Fruit fly (Drosophila melanogaster) whole organism, embryonic: Measurements from ENCODE around the gene Ugt37B1.
A peak's percentile ranks its signal among the peaks of the same experiment; 100 is the strongest.

ENCODE experiments used
- Antp ChIP-seq: fragments of 200-800 bp; sonication (Bioruptor generic); optimal IDR thresholded peaks from 3 replicates; lab custom pipeline; 2016; ENCODE audit warnings: missing biosample characterization, missing genetic modification characterization
- CG10543 ChIP-seq: fragments of 200-800 bp; sonication (Bioruptor generic); optimal IDR thresholded peaks from 3 replicates; lab custom pipeline; 2017; ENCODE audit warnings: missing biosample characterization, mild to moderate bottlenecking, missing genetic modification characterization, moderate library complexity
- CG12104 ChIP-seq: fragments of 200-800 bp; sonication (Bioruptor generic); optimal IDR thresholded peaks from 3 replicates; lab custom pipeline; 2016; ENCODE audit warnings: missing biosample characterization, missing genetic modification characterization
- CG15269 ChIP-seq: fragments of 200-800 bp; sonication (Bioruptor generic); optimal IDR thresholded peaks from 2 replicates; lab custom pipeline; 2018; ENCODE audit warnings: missing biosample characterization, mild to moderate bottlenecking, missing genetic modification characterization, moderate library complexity
- CG15514 ChIP-seq: fragments of 200-800 bp; sonication (Bioruptor generic); optimal IDR thresholded peaks from 3 replicates; lab custom pipeline; 2017; ENCODE audit warnings: missing biosample characterization, missing genetic modification characterization, mild to moderate bottlenecking, moderate library complexity, missing genetic modification reagents
- CG16815 ChIP-seq: fragments of 200-800 bp; sonication (Bioruptor generic); optimal IDR thresholded peaks from 3 replicates; lab custom pipeline; 2017; ENCODE audit warnings: missing biosample characterization, mild to moderate bottlenecking, missing genetic modification characterization
- CG18262 ChIP-seq: fragments of 200-800 bp; optimal IDR thresholded peaks from 3 replicates; lab custom pipeline; 2019; ENCODE audit warnings: missing biosample characterization, mild to moderate bottlenecking, missing genetic modification characterization, moderate library complexity
- CG4854 ChIP-seq: fragments of 200-800 bp; sonication (Bioruptor generic); optimal IDR thresholded peaks from 2 replicates; lab custom pipeline; 2016; ENCODE audit warnings: missing biosample characterization, missing genetic modification characterization, inconsistent platforms
- CG6175 ChIP-seq: fragments of 200-800 bp; sonication (Bioruptor generic); IDR thresholded peaks from 3 replicates; pipeline ENCODE4 v1.3.6; 2022; ENCODE audit warnings: missing biosample characterization, missing genetic modification characterization
- CG6689 ChIP-seq: fragments of 200-800 bp; sonication (Bioruptor generic); IDR thresholded peaks from 2 replicates; pipeline ENCODE4 v1.3.6; 2022; ENCODE audit warnings: missing biosample characterization, missing genetic modification characterization
- CG8944 ChIP-seq: fragments of 200-800 bp; sonication (Bioruptor generic); optimal IDR thresholded peaks from 3 replicates; lab custom pipeline; 2016; ENCODE audit warnings: missing biosample characterization, missing genetic modification characterization
- D ChIP-seq, 2 experiments: fragments of 200-800 bp in 1 of 2; fragments of >200 bp in 1 of 2; sonication (Bioruptor generic) in 1 of 2; optimal IDR thresholded peaks; 2 replicates in 1 of 2; 3 replicates in 1 of 2; lab custom pipeline; 2017; ENCODE audit warnings: mild to moderate bottlenecking in 1 of 2, missing biosample characterization in 1 of 2, missing genetic modification characterization in 1 of 2, missing genetic modification reagents in 1 of 2
- GATAe ChIP-seq: fragments of 200-800 bp; sonication (Bioruptor generic); conservative IDR thresholded peaks from 2 replicates; pipeline ENCODE4 v1.3.6; 2022; ENCODE audit warnings: missing biosample characterization, missing genetic modification characterization
- HLH3B ChIP-seq: fragments of 200-800 bp; sonication (Bioruptor generic); IDR thresholded peaks from 2 replicates; pipeline ENCODE4 v1.3.6; 2022; ENCODE audit warnings: missing biosample characterization, missing genetic modification characterization
- Kr ChIP-seq: fragments of 200-800 bp; sonication (Bioruptor generic); optimal IDR thresholded peaks from 2 replicates; lab custom pipeline; 2017; ENCODE audit warnings: missing biosample characterization, mild to moderate bottlenecking, missing genetic modification characterization
- Lim3 ChIP-seq: fragments of 200-800 bp; sonication (Bioruptor generic); IDR thresholded peaks from 2 replicates; pipeline ENCODE4 v1.3.6; 2022; ENCODE audit warnings: missing biosample characterization, missing genetic modification characterization
- Med ChIP-seq: fragments of 200-800 bp; sonication (Bioruptor generic); peaks from one replicate; lab custom pipeline; 2016; ENCODE audit warnings: missing biosample characterization, missing genetic modification characterization, mild to moderate bottlenecking, inconsistent platforms, moderate library complexity
- Meics ChIP-seq: fragments of 200-800 bp; sonication (Bioruptor generic); optimal IDR thresholded peaks from 2 replicates; lab custom pipeline; 2017; ENCODE audit warnings: missing biosample characterization, mild to moderate bottlenecking, missing genetic modification characterization
- PHDP ChIP-seq: fragments of 200-800 bp; sonication (Bioruptor generic); optimal IDR thresholded peaks from 3 replicates; lab custom pipeline; 2018; ENCODE audit warnings: missing biosample characterization, mild to moderate bottlenecking, missing genetic modification characterization, moderate library complexity
- Side ChIP-seq: fragments of 200-800 bp; sonication (Bioruptor generic); optimal IDR thresholded peaks from 2 replicates; lab custom pipeline; 2016; ENCODE audit warnings: missing biosample characterization, missing genetic modification characterization
- Xrp1 ChIP-seq: fragments of 200-800 bp; sonication (Bioruptor generic); IDR thresholded peaks from 2 replicates; pipeline ENCODE4 v1.3.6; 2022; ENCODE audit warnings: missing biosample characterization, missing genetic modification characterization
- az2 ChIP-seq: fragments of 200-800 bp; sonication (Bioruptor generic); optimal IDR thresholded peaks from 3 replicates; lab custom pipeline; 2016; ENCODE audit warnings: missing biosample characterization, missing genetic modification characterization
- bigmax ChIP-seq: fragments of 200-800 bp; sonication (Bioruptor generic); optimal IDR thresholded peaks from 2 replicates; lab custom pipeline; 2018; ENCODE audit warnings: missing biosample characterization, mild to moderate bottlenecking, missing genetic modification characterization
- caup ChIP-seq: fragments of 200-800 bp; sonication (Bioruptor generic); optimal IDR thresholded peaks from 3 replicates; lab custom pipeline; 2017; ENCODE audit warnings: missing biosample characterization, mild to moderate bottlenecking, missing genetic modification characterization, moderate library complexity; ENCODE audit not compliant: severe bottlenecking
- chm ChIP-seq: fragments of 200-800 bp; sonication (Bioruptor generic); IDR thresholded peaks from 2 replicates; pipeline ENCODE4 v1.3.6; 2022; ENCODE audit warnings: missing biosample characterization, missing genetic modification characterization
- ems ChIP-seq: fragments of 200-800 bp; sonication (Bioruptor generic); optimal IDR thresholded peaks from 3 replicates; lab custom pipeline; 2016; ENCODE audit warnings: missing biosample characterization, missing genetic modification characterization
- eyg ChIP-seq: fragments of 200-800 bp; sonication (Bioruptor generic); optimal IDR thresholded peaks from 3 replicates; lab custom pipeline; 2016; ENCODE audit warnings: missing biosample characterization, missing genetic modification characterization
- gsb-n ChIP-seq: fragments of 200-800 bp; sonication (Bioruptor generic); optimal IDR thresholded peaks from 3 replicates; lab custom pipeline; 2018; ENCODE audit warnings: missing biosample characterization, mild to moderate bottlenecking, missing genetic modification characterization
- kni ChIP-seq: fragments of 200-800 bp; sonication (Bioruptor generic); optimal IDR thresholded peaks from 3 replicates; lab custom pipeline; 2017; ENCODE audit warnings: mild to moderate bottlenecking, missing biosample characterization, missing genetic modification reagents, missing genetic modification characterization
- lab ChIP-seq: fragments of 200-800 bp; sonication (Bioruptor generic); optimal IDR thresholded peaks from 3 replicates; lab custom pipeline; 2017; ENCODE audit warnings: missing biosample characterization, missing genetic modification characterization, mild to moderate bottlenecking, moderate library complexity, missing genetic modification reagents
- lov ChIP-seq, 2 experiments: fragments of 200-800 bp in 1 of 2; fragments of >200 bp in 1 of 2; sonication (Bioruptor generic) in 1 of 2; IDR thresholded peaks in 1 of 2; optimal IDR thresholded peaks in 1 of 2; 2 replicates in 1 of 2; 3 replicates in 1 of 2; pipeline versions ENCODE4 v1.3.6 to Lab custom; 2017 to 2022; ENCODE audit warnings: missing biosample characterization in 1 of 2, missing genetic modification characterization in 1 of 2
- nerfin-1 ChIP-seq: fragments of 200-800 bp; sonication (Bioruptor generic); optimal IDR thresholded peaks from 3 replicates; lab custom pipeline; 2019; ENCODE audit warnings: missing biosample characterization, mild to moderate bottlenecking, missing genetic modification characterization, moderate library complexity
- oc ChIP-seq: fragments of 200-800 bp; sonication (Bioruptor generic); optimal IDR thresholded peaks from 2 replicates; lab custom pipeline; 2018; ENCODE audit warnings: missing biosample characterization, mild to moderate bottlenecking, missing genetic modification characterization, moderate library complexity
- pros ChIP-seq: fragments of 200-800 bp; sonication (Bioruptor generic); optimal IDR thresholded peaks from 3 replicates; lab custom pipeline; 2019; ENCODE audit warnings: missing biosample characterization, mild to moderate bottlenecking, missing genetic modification characterization, moderate library complexity
- sc ChIP-seq, 3 experiments: fragments of >200 bp in 2 of 3; fragments of 200-800 bp in 1 of 3; sonication (Bioruptor generic) in 1 of 3; optimal IDR thresholded peaks; 2 replicates in 2 of 3; 3 replicates in 1 of 3; lab custom pipeline; 2017; ENCODE audit warnings: mild to moderate bottlenecking in 1 of 3, missing biosample characterization in 1 of 3, missing genetic modification characterization in 1 of 3, missing genetic modification reagents in 1 of 3
- sens ChIP-seq: fragments of 200-800 bp; sonication (Bioruptor generic); peaks from one replicate; lab custom pipeline; 2016; ENCODE audit warnings: missing biosample characterization, missing genetic modification characterization
- so ChIP-seq: fragments of 200-800 bp; sonication (Bioruptor generic); IDR thresholded peaks from 3 replicates; pipeline ENCODE4 v1.3.6; 2022; ENCODE audit warnings: missing biosample characterization, missing genetic modification characterization
- sqz ChIP-seq: fragments of 200-800 bp; sonication (Bioruptor generic); optimal IDR thresholded peaks from 3 replicates; lab custom pipeline; 2018; ENCODE audit warnings: missing biosample characterization, mild to moderate bottlenecking, missing genetic modification characterization
- tio ChIP-seq: fragments of 200-800 bp; sonication (Bioruptor generic); optimal IDR thresholded peaks from 2 replicates; lab custom pipeline; 2017; ENCODE audit warnings: missing biosample characterization, missing genetic modification characterization, inconsistent platforms
- tll ChIP-seq, 2 experiments: fragments of 200-800 bp in 1 of 2; fragments of >200 bp in 1 of 2; sonication (Bioruptor generic) in 1 of 2; optimal IDR thresholded peaks; 2 replicates each; lab custom pipeline; 2017 to 2019; ENCODE audit warnings: missing biosample characterization in 2 of 2, missing genetic modification characterization in 2 of 2, mild to moderate bottlenecking in 1 of 2, moderate library complexity in 1 of 2
- tup ChIP-seq: fragments of 200-800 bp; sonication (Bioruptor generic); optimal IDR thresholded peaks from 2 replicates; lab custom pipeline; 2016; ENCODE audit warnings: missing biosample characterization, mild to moderate bottlenecking, missing genetic modification characterization, moderate library complexity
- unpg ChIP-seq: fragments of 200-800 bp; sonication (Bioruptor generic); optimal IDR thresholded peaks from 3 replicates; lab custom pipeline; 2018; ENCODE audit warnings: missing biosample characterization, mild to moderate bottlenecking, missing genetic modification characterization, moderate library complexity
- wek ChIP-seq: fragments of 200-800 bp; sonication (Bioruptor generic); optimal IDR thresholded peaks from 3 replicates; lab custom pipeline; 2018; ENCODE audit warnings: missing biosample characterization, mild to moderate bottlenecking, missing genetic modification characterization, moderate library complexity
- zf30C ChIP-seq: fragments of 200-800 bp; sonication (Bioruptor generic); optimal IDR thresholded peaks from 3 replicates; lab custom pipeline; 2018; ENCODE audit warnings: missing biosample characterization, mild to moderate bottlenecking, missing genetic modification characterization
- zfh2 ChIP-seq: fragments of 200-800 bp; sonication (Bioruptor generic); optimal IDR thresholded peaks from 2 replicates; lab custom pipeline; 2016; ENCODE audit warnings: missing biosample characterization, missing genetic modification characterization

Gene Ugt37B1

DNA sequence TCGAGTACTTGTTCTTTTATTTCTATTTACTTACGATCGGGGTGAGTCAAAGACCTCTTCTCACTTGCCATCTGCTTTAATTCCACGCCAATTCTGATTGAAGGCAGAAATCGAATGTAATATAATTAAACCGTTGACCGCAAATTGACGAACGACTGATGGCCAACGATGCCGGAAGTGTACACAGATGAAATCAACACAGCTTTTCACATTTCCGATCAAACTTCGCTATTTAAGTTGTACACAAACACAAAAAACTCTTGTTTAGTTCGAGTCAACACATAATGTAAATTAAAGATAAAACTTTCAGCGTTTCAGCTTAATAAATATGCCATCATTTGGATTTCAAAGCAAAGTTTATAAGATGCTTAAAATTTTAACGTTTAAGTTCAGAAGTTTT is 13.3 kb upstream of the Ugt37B1 start (continued):
- TF ChIP-seq Med (GFP tag; lab: Kevin White, UChicago), result peak; percentile 65
- TF ChIP-seq caup, result peak; percentile 19
- TF ChIP-seq PHDP (tag; lab: Kevin White, UChicago), result peak; percentile 3
- TF ChIP-seq Antp (GFP tag; lab: Kevin White, UChicago), result no peak
- peak; percentile 10 for TF ChIP-seq CG15269
- TF ChIP-seq Side (GFP tag; lab: Kevin White, UChicago), result no peak
- TF ChIP-seq unpg (GFP tag; lab: Kevin White, UChicago), result peak; percentile 1
- no peak for TF ChIP-seq Xrp1
- peak; percentile 15 for TF ChIP-seq CG15514 (GFP tag; lab: Kevin White, UChicago)
- peak; percentile 5 for TF ChIP-seq lab
- peak; percentile 7 for TF ChIP-seq sens
- TF ChIP-seq, all 482 proteins: peak for 16

DNA sequence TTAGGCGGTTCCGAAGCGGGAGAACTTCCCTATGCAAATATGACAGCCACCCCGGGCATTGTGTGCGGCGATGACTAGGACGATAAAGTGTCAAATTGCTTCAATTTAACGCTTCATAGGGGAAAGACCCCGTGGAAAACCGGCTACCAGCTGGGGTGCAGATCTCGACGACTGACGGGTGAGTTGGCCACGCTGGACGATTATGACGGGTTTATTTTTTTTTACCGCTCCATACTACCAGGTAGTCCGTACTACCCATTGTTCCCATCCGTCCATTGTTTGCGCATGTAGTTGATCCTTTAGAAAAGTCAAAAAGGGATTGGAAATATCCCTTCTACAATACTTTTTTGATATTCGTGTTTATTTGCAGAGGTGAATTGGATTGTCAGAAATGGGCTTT is 11.3 kb upstream of the Ugt37B1 start:
- TF ChIP-seq CG6175 (GFP tag; lab: Robert Waterston, UW) (no peak), sqz (GFP tag; lab: Kevin White, UChicago) (peak; percentile 54), CG12104 (GFP tag; lab: Kevin White, UChicago) (no peak), tll (GFP tag; optimal IDR thresholded peaks at IDR 0.05; lab: Kevin White, UChicago) (peak in 1 of 2 experiments; percentile 68), Kr (GFP tag; lab: Kevin White, UChicago) (peak; percentile 60), gsb-n (tag; lab: Kevin White, UChicago) (peak; percentile 39), pros (GFP tag; lab: Kevin White, UChicago) (peak; percentile 66), sc (optimal IDR thresholded peaks at IDR 0.05; lab: Kevin White, UChicago) (no peak), sc (GFP tag; optimal IDR thresholded peaks at IDR 0.05; lab: Kevin White, UChicago) (no peak), oc (peak; percentile 69), kni (GFP tag; lab: Kevin White, UChicago) (peak; percentile 22), D (optimal IDR thresholded peaks at IDR 0.05; lab: Kevin White, UChicago) (peak; percentile 87), D (GFP tag; optimal IDR thresholded peaks at IDR 0.05; lab: Kevin White, UChicago) (peak; percentile 37)

DNA sequence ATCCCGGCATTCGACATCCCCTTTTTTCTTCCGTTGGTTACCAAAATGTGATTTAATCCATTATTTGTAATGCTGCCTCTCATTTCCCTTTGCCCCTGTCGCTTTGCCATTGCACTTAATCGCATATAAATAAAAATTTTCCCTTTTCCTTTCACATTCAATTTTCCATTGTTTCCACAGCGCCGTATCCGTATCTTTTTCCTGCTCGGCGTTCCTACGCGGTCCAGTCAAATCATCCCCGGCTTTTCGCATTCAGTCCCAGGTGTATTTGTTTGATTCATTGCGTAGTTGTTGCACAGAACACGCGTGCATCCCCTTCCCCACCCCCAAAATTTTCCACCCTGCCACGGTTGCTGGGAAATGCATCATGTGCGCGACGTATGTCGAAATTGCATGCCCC is 9.0 kb upstream of the Ugt37B1 start:
- TF ChIP-seq Kr (GFP tag; lab: Kevin White, UChicago) (peak; percentile 71), gsb-n (tag; lab: Kevin White, UChicago) (peak; percentile 80), Med (GFP tag; lab: Kevin White, UChicago) (no peak), bigmax (GFP tag; lab: Kevin White, UChicago) (no peak), Meics (GFP tag; lab: Kevin White, UChicago) (no peak), chm (GFP tag; lab: Robert Waterston, UW) (no peak), nerfin-1 (peak; percentile 56), tup (no peak), CG18262 (no peak), eyg (no peak), CG4854 (GFP tag; lab: Kevin White, UChicago) (no peak), zfh2 (no peak), zf30C (no peak), so (0 out of 3 replicates have a peak, but pooled peaks have one; percentile 12), lov (optimal IDR thresholded peaks at IDR 0.05; lab: Kevin White, UChicago) (no peak), lov (GFP tag; IDR thresholded peaks at IDR 0.05; lab: Robert Waterston, UW) (peak; percentile 35; the same call in 1 of the 3 replicates), CG16815 (no peak), tio (GFP tag; lab: Kevin White, UChicago) (no peak), pros (GFP tag; lab: Kevin White, UChicago) (peak; percentile 94), Lim3 (GFP tag; lab: Robert Waterston, UW) (no peak), GATAe (GFP tag; lab: Robert Waterston, UW) (no peak), CG6689 (GFP tag; lab: Robert Waterston, UW) (no peak), CG12104 (GFP tag; lab: Kevin White, UChicago) (no peak), sqz (GFP tag; lab: Kevin White, UChicago) (peak; percentile 16), wek (GFP tag; lab: Kevin White, UChicago) (no peak), CG10543 (GFP tag; lab: Kevin White, UChicago) (no peak), ems (GFP tag; lab: Kevin White, UChicago) (no peak), CG8944 (GFP tag; lab: Kevin White, UChicago) (no peak), HLH3B (no peak), az2 (GFP tag; lab: Kevin White, UChicago) (no peak), D (optimal IDR thresholded peaks at IDR 0.05; lab: Kevin White, UChicago) (no peak), D (GFP tag; optimal IDR thresholded peaks at IDR 0.05; lab: Kevin White, UChicago) (peak; percentile 41)
